Worm (Caenorhabditis elegans) whole organism, L4 larva: ENCODE results near the gene ptc-3.

Experiments used
- F37D6.2 ChIP-seq: sonication (generic microtip); optimal IDR thresholded peaks from 2 replicates; lab custom pipeline; 2016; ENCODE audit warnings: mild to moderate bottlenecking, missing genetic modification characterization, missing compliant biosample characterization
- T26A8.4 ChIP-seq: fragments of 200-800 bp; sonication (Bioruptor generic); IDR thresholded peaks from 2 replicates; pipeline ENCODE4 v1.3.6; 2022; ENCODE audit warnings: missing genetic modification characterization, missing compliant biosample characterization
- Y105C5A.15 ChIP-seq: fragments of 200-800 bp; sonication (Bioruptor generic); IDR thresholded peaks from 2 replicates; pipeline ENCODE4 v1.3.6; 2022; ENCODE audit warnings: missing genetic modification characterization, missing compliant biosample characterization
- Y5F2A.4 ChIP-seq: fragments of 200-800 bp; sonication (Bioruptor generic); optimal IDR thresholded peaks from 2 replicates; lab custom pipeline; 2018; ENCODE audit warnings: mild to moderate bottlenecking, missing genetic modification characterization, missing compliant biosample characterization
- Y75B8A.6 ChIP-seq: fragments of 200-800 bp; sonication (Bioruptor generic); IDR thresholded peaks from 2 replicates; pipeline ENCODE4 v1.3.6; 2022; ENCODE audit warnings: missing genetic modification reagents, missing genetic modification characterization, missing compliant biosample characterization
- ZK546.5 ChIP-seq, 2 experiments: sonication (generic microtip); optimal IDR thresholded peaks; 2 replicates each; lab custom pipeline; 2017; ENCODE audit warnings: missing biosample characterization in 2 of 2, missing genetic modification characterization in 2 of 2
- aha-1 ChIP-seq: fragments of 150-350 bp; peaks from one replicate; lab custom pipeline; 2014; ENCODE audit warnings: missing biosample characterization, missing genetic modification characterization
- aly-2 ChIP-seq: sonication (generic microtip); optimal IDR thresholded peaks from 2 replicates; lab custom pipeline; 2018; ENCODE audit warnings: missing biosample characterization, missing genetic modification characterization
- ama-1 ChIP-seq: fragments of 150-350 bp; optimal IDR thresholded peaks from 2 replicates; lab custom pipeline; 2014; ENCODE audit warnings: inconsistent platforms, mixed read lengths
- ceh-20 ChIP-seq: fragments of 200-800 bp; sonication (Bioruptor generic); IDR thresholded peaks from 2 replicates; pipeline ENCODE4 v1.3.6; 2022; ENCODE audit warnings: missing genetic modification reagents, missing genetic modification characterization, missing compliant biosample characterization
- ceh-28 ChIP-seq: fragments of 150-350 bp; optimal IDR thresholded peaks from 2 replicates; lab custom pipeline; 2014; ENCODE audit warnings: missing biosample characterization, missing genetic modification reagents, missing genetic modification characterization
- ces-1 ChIP-seq: fragments of 150-350 bp; sonication (generic microtip); optimal IDR thresholded peaks from 4 replicates; lab custom pipeline; 2014; ENCODE audit warnings: missing biosample characterization, missing genetic modification reagents, missing genetic modification characterization
- ctbp-1 ChIP-seq: fragments of 200-800 bp; sonication (Bioruptor generic); IDR thresholded peaks from 2 replicates; pipeline ENCODE4 v1.3.6; 2022; ENCODE audit warnings: missing genetic modification reagents, missing genetic modification characterization, missing compliant biosample characterization
- daf-12 ChIP-seq: fragments of 150-350 bp; optimal IDR thresholded peaks from 2 replicates; lab custom pipeline; 2014; ENCODE audit warnings: missing biosample characterization, missing genetic modification reagents, missing genetic modification characterization
- daf-16 ChIP-seq, 3 experiments: sonication (generic microtip); optimal IDR thresholded peaks; 2 replicates each; lab custom pipeline; 2016 to 2017; ENCODE audit warnings: missing genetic modification characterization in 3 of 3, missing genetic modification reagents in 3 of 3, mild to moderate bottlenecking in 2 of 3, missing compliant biosample characterization in 2 of 3, missing biosample characterization in 1 of 3, moderate library complexity in 1 of 3
- daf-19 ChIP-seq: fragments of 200-800 bp; sonication (Bioruptor generic); conservative IDR thresholded peaks from 2 replicates; pipeline ENCODE4 v1.3.6; 2022; ENCODE audit warnings: missing genetic modification characterization, missing compliant biosample characterization
- daf-8 ChIP-seq: fragments of 200-800 bp; sonication (Bioruptor generic); IDR thresholded peaks from 2 replicates; pipeline ENCODE4 v1.3.6; 2022; ENCODE audit warnings: missing genetic modification characterization, missing compliant biosample characterization
- dmd-8 ChIP-seq: fragments of 200-800 bp; sonication (Bioruptor generic); IDR thresholded peaks from 2 replicates; pipeline ENCODE4 v1.3.6; 2022; ENCODE audit warnings: missing genetic modification characterization, missing compliant biosample characterization
- dmd-9 ChIP-seq: fragments of 200-800 bp; sonication (Bioruptor generic); IDR thresholded peaks from 2 replicates; pipeline ENCODE4 v1.3.6; 2022; ENCODE audit warnings: missing genetic modification reagents, missing genetic modification characterization, missing compliant biosample characterization
- dve-1 ChIP-seq: sonication (generic microtip); optimal IDR thresholded peaks from 2 replicates; lab custom pipeline; 2017; ENCODE audit warnings: antibody characterized with exemption, mild to moderate bottlenecking, missing genetic modification characterization, missing compliant biosample characterization; ENCODE audit not compliant: insufficient read depth
- egl-43 ChIP-seq: fragments of 200-800 bp; sonication (Bioruptor generic); IDR thresholded peaks from 2 replicates; pipeline ENCODE4 v1.3.6; 2022; ENCODE audit warnings: missing genetic modification reagents, missing genetic modification characterization, missing compliant biosample characterization
- gei-8 ChIP-seq: fragments of 200-800 bp; sonication (Bioruptor generic); optimal IDR thresholded peaks from 2 replicates; lab custom pipeline; 2018; ENCODE audit warnings: mild to moderate bottlenecking, missing genetic modification characterization, missing compliant biosample characterization
- hif-1 ChIP-seq, 2 experiments: sonication (generic microtip); optimal IDR thresholded peaks; 2 replicates each; lab custom pipeline; 2016 to 2017; ENCODE audit warnings: missing compliant biosample characterization in 2 of 2, missing genetic modification characterization in 2 of 2, missing genetic modification reagents in 2 of 2, missing genotype in 2 of 2, mild to moderate bottlenecking in 1 of 2
- hlh-11 ChIP-seq: fragments of 200-800 bp; sonication (Bioruptor generic); optimal IDR thresholded peaks from 2 replicates; lab custom pipeline; 2018; ENCODE audit warnings: mild to moderate bottlenecking, missing genetic modification characterization, missing compliant biosample characterization
- hlh-30 ChIP-seq: sonication (generic microtip); optimal IDR thresholded peaks from 2 replicates; lab custom pipeline; 2017; ENCODE audit warnings: antibody characterized with exemption, mild to moderate bottlenecking, missing genetic modification characterization, missing compliant biosample characterization; ENCODE audit not compliant: insufficient read depth
- jun-1 ChIP-seq: fragments of 150-350 bp; optimal IDR thresholded peaks from 2 replicates; lab custom pipeline; 2014; ENCODE audit warnings: missing biosample characterization, missing genetic modification reagents, missing genetic modification characterization
- lin-1 ChIP-seq: fragments of 200-800 bp; sonication (Bioruptor generic); IDR thresholded peaks from 2 replicates; pipeline ENCODE4 v1.3.6; 2022; ENCODE audit warnings: missing genetic modification reagents, missing genetic modification characterization, missing compliant biosample characterization
- lin-38 ChIP-seq: fragments of 200-800 bp; sonication (Bioruptor generic); IDR thresholded peaks from 2 replicates; pipeline ENCODE4 v1.3.6; 2022; ENCODE audit warnings: missing genetic modification reagents, missing genetic modification characterization, missing compliant biosample characterization
- lsy-2 ChIP-seq, 2 experiments: fragments of 150-350 bp in 1 of 2; sonication (generic microtip) in 1 of 2; optimal IDR thresholded peaks; 2 replicates each; lab custom pipeline; 2014 to 2017; ENCODE audit warnings: missing biosample characterization in 2 of 2, missing genetic modification characterization in 2 of 2
- mdl-1 ChIP-seq, 2 experiments: fragments of 150-350 bp in 1 of 2; sonication (generic microtip) in 1 of 2; optimal IDR thresholded peaks; 2 replicates each; lab custom pipeline; 2014 to 2017; ENCODE audit warnings: missing biosample characterization in 2 of 2, missing genetic modification characterization in 2 of 2
- mep-1 ChIP-seq: fragments of 150-350 bp; sonication (generic microtip); optimal IDR thresholded peaks from 3 replicates; lab custom pipeline; 2014; ENCODE audit warnings: missing biosample characterization, missing genetic modification characterization
- mxl-2 ChIP-seq: fragments of 200-800 bp; sonication (Bioruptor generic); conservative IDR thresholded peaks from 2 replicates; pipeline ENCODE4 v1.3.6; 2022; ENCODE audit warnings: missing genetic modification reagents, missing genetic modification characterization, missing compliant biosample characterization
- nhr-102 ChIP-seq: sonication (generic microtip); optimal IDR thresholded peaks from 2 replicates; lab custom pipeline; 2016; ENCODE audit warnings: mild to moderate bottlenecking, missing genetic modification characterization, moderate library complexity, missing compliant biosample characterization
- nhr-11 ChIP-seq: fragments of 150-350 bp; optimal IDR thresholded peaks from 2 replicates; lab custom pipeline; 2014; ENCODE audit warnings: missing biosample characterization, missing genetic modification characterization
- nhr-28 ChIP-seq: fragments of 150-350 bp; optimal IDR thresholded peaks from 2 replicates; lab custom pipeline; 2014; ENCODE audit warnings: missing biosample characterization, missing genetic modification characterization
- nhr-41 ChIP-seq: fragments of 200-800 bp; sonication (Bioruptor generic); IDR thresholded peaks from 2 replicates; pipeline ENCODE4 v1.3.6; 2022; ENCODE audit warnings: missing genetic modification reagents, missing genetic modification characterization, missing compliant biosample characterization
- nhr-48 ChIP-seq: sonication (generic microtip); optimal IDR thresholded peaks from 2 replicates; lab custom pipeline; 2016; ENCODE audit warnings: mild to moderate bottlenecking, missing genetic modification characterization, missing compliant biosample characterization
- nhr-6 ChIP-seq: fragments of 150-350 bp; optimal IDR thresholded peaks from 2 replicates; lab custom pipeline; 2014; ENCODE audit warnings: missing biosample characterization, missing genetic modification characterization
- nhr-76 ChIP-seq: fragments of 150-350 bp; optimal IDR thresholded peaks from 2 replicates; lab custom pipeline; 2014; ENCODE audit warnings: missing biosample characterization, missing genetic modification characterization
- nhr-77 ChIP-seq: fragments of 150-350 bp; optimal IDR thresholded peaks from 2 replicates; lab custom pipeline; 2014; ENCODE audit warnings: missing biosample characterization, missing genetic modification characterization
- pha-4 ChIP-seq, 2 experiments: fragments of 150-350 bp in 1 of 2; fragments of 200-800 bp in 1 of 2; sonication (Bioruptor generic) in 1 of 2; IDR thresholded peaks in 1 of 2; optimal IDR thresholded peaks in 1 of 2; 2 replicates each; pipeline versions ENCODE4 v1.3.6 to Lab custom; 2014 to 2022; ENCODE audit warnings: missing genetic modification characterization in 2 of 2, missing genetic modification reagents in 2 of 2, missing biosample characterization in 1 of 2, missing compliant biosample characterization in 1 of 2
- sdz-12 ChIP-seq: fragments of 200-800 bp; sonication (Bioruptor generic); optimal IDR thresholded peaks from 2 replicates; lab custom pipeline; 2018; ENCODE audit warnings: mild to moderate bottlenecking, missing genetic modification characterization, missing compliant biosample characterization
- skn-1 ChIP-seq: fragments of 150-350 bp; optimal IDR thresholded peaks from 2 replicates; lab custom pipeline; 2014; ENCODE audit warnings: missing biosample characterization, missing genetic modification characterization
- spr-1 ChIP-seq: sonication (generic microtip); optimal IDR thresholded peaks from 2 replicates; lab custom pipeline; 2016; ENCODE audit warnings: mild to moderate bottlenecking, missing genetic modification characterization, missing compliant biosample characterization
- spr-3 ChIP-seq: fragments of 200-800 bp; sonication (Bioruptor generic); optimal IDR thresholded peaks from 2 replicates; lab custom pipeline; 2018; ENCODE audit warnings: mild to moderate bottlenecking, missing genetic modification characterization, missing compliant biosample characterization
- tag-97 ChIP-seq: fragments of 200-800 bp; sonication (Bioruptor generic); IDR thresholded peaks from 2 replicates; pipeline ENCODE4 v1.3.6; 2022; ENCODE audit warnings: missing genetic modification characterization, missing compliant biosample characterization
- unc-39 ChIP-seq: sonication (generic microtip); optimal IDR thresholded peaks from 2 replicates; lab custom pipeline; 2017; ENCODE audit warnings: missing biosample characterization, missing genetic modification characterization
- zag-1 ChIP-seq: fragments of 150-350 bp; optimal IDR thresholded peaks from 2 replicates; lab custom pipeline; 2014; ENCODE audit warnings: missing biosample characterization, missing genetic modification characterization
- zip-2 ChIP-seq: fragments of 150-350 bp; optimal IDR thresholded peaks from 2 replicates; lab custom pipeline; 2014; ENCODE audit warnings: missing biosample characterization, missing genetic modification characterization
- ztf-7 ChIP-seq: fragments of 150-350 bp; optimal IDR thresholded peaks from 2 replicates; lab custom pipeline; 2014; ENCODE audit warnings: missing biosample characterization, missing genetic modification characterization

ptc-3 gene

ce11 chrII:2802804-2803586 is 49.4 kb downstream of the ptc-3 start:
- TF ChIP-seq jun-1: no peak
- TF ChIP-seq ama-1: no peak
- no peak for TF ChIP-seq lin-1 (GFP tag; lab: Robert Waterston, UW)
- peak; percentile 64 for TF ChIP-seq dve-1 (tag; lab: Kevin White, UChicago)
- no peak for TF ChIP-seq T26A8.4
- TF ChIP-seq zag-1: no peak
- TF ChIP-seq nhr-77 (tag; lab: Kevin White, UChicago): no peak
- no peak for TF ChIP-seq lin-38
- no peak for TF ChIP-seq spr-3 (GFP tag; lab: Kevin White, UChicago)
- no peak for TF ChIP-seq Y105C5A.15
- TF ChIP-seq F37D6.2: no peak
- peak; percentile 66; the same call in 1 of the 2 replicates for TF ChIP-seq mxl-2 (GFP tag; lab: Robert Waterston, UW)
- peak; percentile 69 for TF ChIP-seq hlh-11 (tag; lab: Kevin White, UChicago)
- no peak for TF ChIP-seq spr-1 (tag; lab: Kevin White, UChicago)
- no peak for TF ChIP-seq gei-8 (GFP tag; lab: Kevin White, UChicago)
- TF ChIP-seq nhr-48: peak; percentile 70
- no peak for TF ChIP-seq daf-8
- peak; percentile 40 for TF ChIP-seq nhr-102
- peak; percentile 63 for TF ChIP-seq nhr-28
- TF ChIP-seq nhr-11 (tag; lab: Kevin White, UChicago): no peak
- no peak for TF ChIP-seq daf-12 (tag; lab: Kevin White, UChicago)
- 0 out of 2 replicates have a peak, but pooled peaks have one; percentile 7 for TF ChIP-seq pha-4 (GFP tag; IDR thresholded peaks at IDR 0.05; lab: Robert Waterston, UW)
- no peak for TF ChIP-seq pha-4 (tag; optimal IDR thresholded peaks at IDR 0.05; lab: Kevin White, UChicago)
- TF ChIP-seq hlh-30 (tag; lab: Kevin White, UChicago): peak; percentile 64
- no peak for TF ChIP-seq ztf-7 (tag; lab: Kevin White, UChicago)
- no peak for TF ChIP-seq Y75B8A.6 (GFP tag; lab: Robert Waterston, UW)
- TF ChIP-seq nhr-41 (GFP tag; lab: Robert Waterston, UW): no peak
- no peak for TF ChIP-seq aly-2 (tag; lab: Kevin White, UChicago)
- no peak for TF ChIP-seq unc-39 (tag; lab: Kevin White, UChicago)
- TF ChIP-seq egl-43: no peak
- no peak for TF ChIP-seq ZK546.5 (tag; optimal IDR thresholded peaks at IDR 0.05; lab: Kevin White, UChicago)
- no peak for TF ChIP-seq nhr-6
- no peak for TF ChIP-seq ces-1 (GFP tag; lab: Kevin White, UChicago)
- no peak for TF ChIP-seq dmd-8 (GFP tag; lab: Robert Waterston, UW)
- TF ChIP-seq daf-16 (GFP tag; optimal IDR thresholded peaks at IDR 0.05; lab: Kevin White, UChicago): no peak
- peak; percentile 54 for TF ChIP-seq daf-16 (tag; optimal IDR thresholded peaks at IDR 0.05; lab: Kevin White, UChicago)
- no peak for TF ChIP-seq ceh-28 (tag; lab: Kevin White, UChicago)
- no peak for TF ChIP-seq zip-2 (tag; lab: Kevin White, UChicago)
- TF ChIP-seq lsy-2 (tag; optimal IDR thresholded peaks at IDR 0.05; lab: Kevin White, UChicago): no peak
- TF ChIP-seq mdl-1 (tag; optimal IDR thresholded peaks at IDR 0.05; lab: Kevin White, UChicago): no peak
- no peak for TF ChIP-seq sdz-12 (GFP tag; lab: Kevin White, UChicago)
- TF ChIP-seq tag-97 (GFP tag; lab: Robert Waterston, UW): no peak
- TF ChIP-seq daf-19: no peak
- TF ChIP-seq dmd-9 (GFP tag; lab: Robert Waterston, UW): no peak
- no peak for TF ChIP-seq Y5F2A.4 (GFP tag; lab: Kevin White, UChicago)
- no peak for TF ChIP-seq hif-1 (tag; optimal IDR thresholded peaks at IDR 0.05; lab: Kevin White, UChicago)
- no peak for TF ChIP-seq skn-1 (tag; lab: Kevin White, UChicago)
- TF ChIP-seq mep-1 (tag; lab: Kevin White, UChicago): peak; percentile 16
- no peak for TF ChIP-seq ctbp-1 (GFP tag; lab: Robert Waterston, UW)
- TF ChIP-seq nhr-76 (tag; lab: Kevin White, UChicago): no peak
- no peak for TF ChIP-seq ceh-20 (GFP tag; lab: Robert Waterston, UW)
- no peak for TF ChIP-seq aha-1 (tag; lab: Kevin White, UChicago)
